Worm (Caenorhabditis elegans) whole organism, young adult: Measurements from ENCODE around the gene K03B8.8.

Experiments
- B0035.1 ChIP-seq: sonication (generic microtip); optimal IDR thresholded peaks from 2 replicates; lab custom pipeline; 2016; ENCODE audit warnings: missing genetic modification characterization, mild to moderate bottlenecking, missing compliant biosample characterization, missing genotype, missing genetic modification reagents
- B0261.1 ChIP-seq: sonication (generic microtip); optimal IDR thresholded peaks from 2 replicates; lab custom pipeline; 2016; ENCODE audit warnings: mild to moderate bottlenecking, missing genetic modification characterization, moderate library complexity, missing compliant biosample characterization
- C17E4.6 ChIP-seq: fragments of 200-800 bp; sonication (Bioruptor generic); IDR thresholded peaks from 2 replicates; pipeline ENCODE4 v1.3.6; 2022; ENCODE audit warnings: missing genetic modification reagents, missing genetic modification characterization, missing compliant biosample characterization
- F39B2.1 ChIP-seq: fragments of 200-800 bp; sonication (Bioruptor generic); IDR thresholded peaks from 2 replicates; pipeline ENCODE4 v1.3.6; 2022; ENCODE audit warnings: missing genetic modification reagents, missing genetic modification characterization, missing compliant biosample characterization
- K11D2.4 ChIP-seq: fragments of 200-800 bp; sonication (Bioruptor generic); IDR thresholded peaks from 2 replicates; pipeline ENCODE4 v1.3.6; 2022; ENCODE audit warnings: missing genetic modification reagents, missing genetic modification characterization, missing compliant biosample characterization
- K12H6.12 ChIP-seq: fragments of 200-800 bp; sonication (Bioruptor generic); optimal IDR thresholded peaks from 2 replicates; lab custom pipeline; 2018; ENCODE audit warnings: mild to moderate bottlenecking, missing genetic modification characterization, missing compliant biosample characterization
- T26A5.8 ChIP-seq: sonication (generic microtip); optimal IDR thresholded peaks from 2 replicates; lab custom pipeline; 2016; ENCODE audit warnings: missing genetic modification characterization, missing compliant biosample characterization
- Y79H2A.3 ChIP-seq: fragments of 200-800 bp; sonication (Bioruptor generic); conservative IDR thresholded peaks from 2 replicates; pipeline ENCODE4 v1.3.6; 2022; ENCODE audit warnings: missing genetic modification reagents, missing genetic modification characterization, missing compliant biosample characterization
- ZK185.1 ChIP-seq: sonication (generic microtip); optimal IDR thresholded peaks from 2 replicates; lab custom pipeline; 2016; ENCODE audit warnings: mild to moderate bottlenecking, missing genetic modification characterization, missing compliant biosample characterization; ENCODE audit not compliant: poor library complexity, severe bottlenecking
- atf-7 ChIP-seq: sonication (generic microtip); optimal IDR thresholded peaks from 2 replicates; lab custom pipeline; 2017; ENCODE audit warnings: mild to moderate bottlenecking, missing genetic modification characterization, missing compliant biosample characterization
- athp-1 ChIP-seq: sonication (generic microtip); optimal IDR thresholded peaks from 2 replicates; lab custom pipeline; 2017; ENCODE audit warnings: mild to moderate bottlenecking, missing genetic modification characterization, missing compliant biosample characterization
- attf-3 ChIP-seq: fragments of 200-800 bp; sonication (Bioruptor generic); conservative IDR thresholded peaks from 2 replicates; pipeline ENCODE4 v1.3.6; 2022; ENCODE audit warnings: missing genetic modification reagents, missing genetic modification characterization, missing compliant biosample characterization
- attf-6 ChIP-seq: fragments of 200-800 bp; sonication (Bioruptor generic); IDR thresholded peaks from 2 replicates; pipeline ENCODE4 v1.3.6; 2022; ENCODE audit warnings: missing genetic modification reagents, missing genetic modification characterization, missing compliant biosample characterization
- ceh-100 ChIP-seq: fragments of 200-800 bp; sonication (Bioruptor generic); IDR thresholded peaks from 2 replicates; pipeline ENCODE4 v1.3.6; 2022; ENCODE audit warnings: missing genetic modification reagents, missing genetic modification characterization, missing compliant biosample characterization
- ceh-40 ChIP-seq: fragments of 200-800 bp; sonication (Bioruptor generic); IDR thresholded peaks from 2 replicates; pipeline ENCODE4 v1.3.6; 2022; ENCODE audit warnings: missing genetic modification characterization, missing compliant biosample characterization
- ceh-79 ChIP-seq: sonication (generic microtip); optimal IDR thresholded peaks from 2 replicates; lab custom pipeline; 2017; ENCODE audit warnings: mild to moderate bottlenecking, missing genetic modification characterization, missing compliant biosample characterization
- ceh-91 ChIP-seq: fragments of 200-800 bp; sonication (Bioruptor generic); IDR thresholded peaks from 2 replicates; pipeline ENCODE4 v1.3.6; 2022; ENCODE audit warnings: missing genetic modification reagents, missing genetic modification characterization, missing compliant biosample characterization
- die-1 ChIP-seq: sonication (generic microtip); optimal IDR thresholded peaks from 2 replicates; lab custom pipeline; 2016; ENCODE audit warnings: missing genotype, mild to moderate bottlenecking, missing genetic modification characterization, missing compliant biosample characterization
- dpl-1 ChIP-seq: fragments of 150-350 bp; optimal IDR thresholded peaks from 2 replicates; lab custom pipeline; 2014; ENCODE audit warnings: missing biosample characterization, missing genetic modification reagents, missing genetic modification characterization
- efl-1 ChIP-seq: fragments of 150-350 bp; optimal IDR thresholded peaks from 2 replicates; lab custom pipeline; 2014; ENCODE audit warnings: missing biosample characterization, missing genetic modification reagents, missing genetic modification characterization
- egrh-3 ChIP-seq: fragments of 200-800 bp; sonication (Bioruptor generic); IDR thresholded peaks from 2 replicates; pipeline ENCODE4 v1.3.6; 2022; ENCODE audit warnings: missing genetic modification reagents, missing genetic modification characterization, missing compliant biosample characterization
- gei-17 ChIP-seq: fragments of 200-800 bp; sonication (Bioruptor generic); optimal IDR thresholded peaks from 2 replicates; lab custom pipeline; 2018; ENCODE audit warnings: mild to moderate bottlenecking, missing genetic modification characterization, missing compliant biosample characterization
- hlh-12 ChIP-seq: sonication (generic microtip); optimal IDR thresholded peaks from 2 replicates; lab custom pipeline; 2016; ENCODE audit warnings: missing genetic modification characterization, missing compliant biosample characterization
- hlh-26 ChIP-seq: fragments of 200-800 bp; sonication (Bioruptor generic); conservative IDR thresholded peaks from 2 replicates; pipeline ENCODE4 v1.3.6; 2022; ENCODE audit warnings: missing genetic modification reagents, missing genetic modification characterization, missing compliant biosample characterization
- hrde-1 ChIP-seq: sonication (generic microtip); optimal IDR thresholded peaks from 2 replicates; lab custom pipeline; 2016; ENCODE audit warnings: missing genetic modification characterization, mild to moderate bottlenecking, missing compliant biosample characterization, moderate library complexity, missing genotype, missing genetic modification reagents, borderline replicate concordance
- hsf-1 ChIP-seq: fragments of 200-800 bp; sonication (Bioruptor generic); IDR thresholded peaks from 2 replicates; pipeline ENCODE4 v1.3.6; 2022; ENCODE audit warnings: missing genetic modification reagents, missing genetic modification characterization, missing compliant biosample characterization
- lag-1 ChIP-seq: fragments of 200-800 bp; sonication (Bioruptor generic); IDR thresholded peaks from 2 replicates; pipeline ENCODE4 v1.3.6; 2022; ENCODE audit warnings: missing genetic modification reagents, missing genetic modification characterization, missing compliant biosample characterization
- lin-40 ChIP-seq: sonication (generic microtip); optimal IDR thresholded peaks from 2 replicates; lab custom pipeline; 2016; ENCODE audit warnings: missing genetic modification characterization, mild to moderate bottlenecking, missing compliant biosample characterization, missing genotype, missing genetic modification reagents
- lin-54 ChIP-seq: fragments of 200-800 bp; sonication (Bioruptor generic); optimal IDR thresholded peaks from 2 replicates; lab custom pipeline; 2018; ENCODE audit warnings: mild to moderate bottlenecking, missing genetic modification characterization, missing compliant biosample characterization
- lsl-1 ChIP-seq: fragments of 200-800 bp; sonication (Bioruptor generic); optimal IDR thresholded peaks from 2 replicates; lab custom pipeline; 2018; ENCODE audit warnings: mild to moderate bottlenecking, missing genetic modification characterization, moderate library complexity, missing compliant biosample characterization
- lsy-27 ChIP-seq: sonication (generic microtip); optimal IDR thresholded peaks from 2 replicates; lab custom pipeline; 2017; ENCODE audit warnings: missing genetic modification characterization, mild to moderate bottlenecking, missing compliant biosample characterization, antibody characterized with exemption, missing genotype, borderline replicate concordance; ENCODE audit not compliant: insufficient read depth
- madf-3 ChIP-seq: fragments of 200-800 bp; sonication (Bioruptor generic); IDR thresholded peaks from 2 replicates; pipeline ENCODE4 v1.3.6; 2022; ENCODE audit warnings: missing genetic modification reagents, missing genetic modification characterization, missing compliant biosample characterization
- madf-8 ChIP-seq: fragments of 200-800 bp; sonication (Bioruptor generic); conservative IDR thresholded peaks from 2 replicates; pipeline ENCODE4 v1.3.6; 2022; ENCODE audit warnings: missing genetic modification reagents, missing genetic modification characterization, missing compliant biosample characterization
- mcd-1 ChIP-seq: fragments of 200-800 bp; sonication (Bioruptor generic); IDR thresholded peaks from 2 replicates; pipeline ENCODE4 v1.3.6; 2022; ENCODE audit warnings: missing genetic modification reagents, missing genetic modification characterization, missing compliant biosample characterization
- mel-28 ChIP-seq: sonication (generic microtip); optimal IDR thresholded peaks from 2 replicates; lab custom pipeline; 2016; ENCODE audit warnings: borderline replicate concordance, mild to moderate bottlenecking, missing genetic modification characterization, missing compliant biosample characterization
- mxl-1 ChIP-seq: sonication (generic microtip); optimal IDR thresholded peaks from 2 replicates; lab custom pipeline; 2016; ENCODE audit warnings: missing genetic modification characterization, missing compliant biosample characterization
- nfya-2 ChIP-seq: fragments of 200-800 bp; sonication (Bioruptor generic); IDR thresholded peaks from 2 replicates; pipeline ENCODE4 v1.3.6; 2022; ENCODE audit warnings: missing genetic modification reagents, missing genetic modification characterization, missing compliant biosample characterization
- nhr-27 ChIP-seq: fragments of 200-800 bp; sonication (Bioruptor generic); optimal IDR thresholded peaks from 2 replicates; lab custom pipeline; 2018; ENCODE audit warnings: mild to moderate bottlenecking, missing genetic modification characterization, moderate library complexity, missing compliant biosample characterization
- pha-4 ChIP-seq: fragments of 150-350 bp; sonication (generic microtip); optimal IDR thresholded peaks from 2 replicates; lab custom pipeline; 2014; ENCODE audit warnings: missing biosample characterization, missing genetic modification reagents, missing genetic modification characterization
- rcor-1 ChIP-seq: fragments of 200-800 bp; sonication (Bioruptor generic); IDR thresholded peaks from 2 replicates; pipeline ENCODE4 v1.3.6; 2022; ENCODE audit warnings: missing genetic modification reagents, missing genetic modification characterization, missing compliant biosample characterization
- repo-1 ChIP-seq: sonication (generic microtip); optimal IDR thresholded peaks from 2 replicates; lab custom pipeline; 2017; ENCODE audit warnings: mild to moderate bottlenecking, missing genetic modification characterization, missing compliant biosample characterization
- sea-2 ChIP-seq: fragments of 200-800 bp; sonication (Bioruptor generic); IDR thresholded peaks from 2 replicates; pipeline ENCODE4 v1.3.6; 2022; ENCODE audit warnings: missing genetic modification characterization, missing compliant biosample characterization
- snpc-1.1 ChIP-seq: sonication (generic microtip); optimal IDR thresholded peaks from 2 replicates; lab custom pipeline; 2017; ENCODE audit warnings: missing genetic modification characterization, mild to moderate bottlenecking, missing compliant biosample characterization, antibody characterized with exemption, moderate library complexity, missing genotype, missing genetic modification reagents; ENCODE audit not compliant: insufficient read depth
- snpc-3.4 ChIP-seq: sonication (generic microtip); optimal IDR thresholded peaks from 2 replicates; lab custom pipeline; 2017; ENCODE audit warnings: missing genetic modification characterization, mild to moderate bottlenecking, missing compliant biosample characterization, antibody characterized with exemption, moderate library complexity, missing genotype, missing genetic modification reagents
- somi-1 ChIP-seq: fragments of 200-800 bp; sonication (Bioruptor generic); optimal IDR thresholded peaks from 2 replicates; lab custom pipeline; 2018; ENCODE audit warnings: mild to moderate bottlenecking, missing genetic modification characterization, missing compliant biosample characterization
- sptf-2 ChIP-seq: fragments of 200-800 bp; sonication (Bioruptor generic); optimal IDR thresholded peaks from 2 replicates; lab custom pipeline; 2018; ENCODE audit warnings: mild to moderate bottlenecking, missing genetic modification characterization, missing compliant biosample characterization
- xnd-1 ChIP-seq: sonication (generic microtip); optimal IDR thresholded peaks from 2 replicates; lab custom pipeline; 2016; ENCODE audit warnings: missing genotype, missing genetic modification reagents, missing genetic modification characterization, missing compliant biosample characterization
- ztf-25 ChIP-seq: fragments of 200-800 bp; sonication (Bioruptor generic); IDR thresholded peaks from 2 replicates; pipeline ENCODE4 v1.3.6; 2022; ENCODE audit warnings: missing genetic modification reagents, missing genetic modification characterization, missing compliant biosample characterization
- ztf-26 ChIP-seq: sonication (generic microtip); optimal IDR thresholded peaks from 2 replicates; lab custom pipeline; 2017; ENCODE audit warnings: missing genetic modification characterization, missing compliant biosample characterization

The K03B8.8 gene

DNA sequence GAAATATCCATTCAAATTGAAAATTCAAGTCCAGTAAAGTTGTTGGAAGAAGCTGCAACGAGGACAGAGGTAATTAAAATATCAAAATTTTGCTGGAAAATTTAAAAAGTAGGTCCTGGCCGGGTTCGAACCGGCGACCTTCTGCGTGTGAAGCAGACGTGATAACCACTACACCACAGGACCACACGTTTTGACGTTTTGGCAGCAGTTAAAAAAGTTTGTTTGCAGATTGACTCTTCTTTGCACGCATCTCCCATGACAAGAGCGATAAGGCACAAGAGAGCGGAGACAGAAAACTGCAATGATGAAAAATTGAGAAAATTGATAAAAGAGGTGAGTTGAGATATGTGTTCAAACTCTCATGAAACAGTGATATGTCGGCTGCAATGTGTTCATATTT lies 1.3 kb upstream of the K03B8.8 start (continued):
- TF ChIP-seq snpc-1.1 (tag; lab: Kevin White, UChicago) (peak; percentile 66), egrh-3 (GFP tag; lab: Robert Waterston, UW) (0 out of 2 replicates have a peak, but pooled peaks have one; percentile 6), athp-1 (tag; lab: Kevin White, UChicago) (peak; percentile 63), hsf-1 (no peak), nhr-27 (tag; lab: Kevin White, UChicago) (no peak), ztf-26 (no peak), hlh-26 (GFP tag; lab: Robert Waterston, UW) (no peak), attf-3 (GFP tag; lab: Robert Waterston, UW) (no peak), lsy-27 (tag; lab: Kevin White, UChicago) (peak; percentile 30), dpl-1 (GFP tag; lab: Kevin White, UChicago) (no peak), repo-1 (tag; lab: Kevin White, UChicago) (peak; percentile 65), attf-6 (GFP tag; lab: Robert Waterston, UW) (no peak), mcd-1 (GFP tag; lab: Robert Waterston, UW) (no peak; the same call in 1 of the 2 replicates), F39B2.1 (GFP tag; lab: Robert Waterston, UW) (no peak), Y79H2A.3 (GFP tag; lab: Robert Waterston, UW) (no peak), K11D2.4 (GFP tag; lab: Robert Waterston, UW) (no peak), madf-8 (GFP tag; lab: Robert Waterston, UW) (no peak), lsl-1 (GFP tag; lab: Kevin White, UChicago) (peak; percentile 32), xnd-1 (tag; lab: Kevin White, UChicago) (no peak), gei-17 (GFP tag; lab: Kevin White, UChicago) (no peak), lin-40 (tag; lab: Kevin White, UChicago) (no peak), nfya-2 (no peak), die-1 (peak; percentile 58), somi-1 (peak; percentile 21), B0035.1 (tag; lab: Kevin White, UChicago) (no peak), atf-7 (tag; lab: Kevin White, UChicago) (peak; percentile 20), lin-54 (peak; percentile 62), B0261.1 (peak; percentile 81), snpc-3.4 (tag; lab: Kevin White, UChicago) (peak; percentile 47), mxl-1 (tag; lab: Kevin White, UChicago) (no peak), C17E4.6 (GFP tag; lab: Robert Waterston, UW) (no peak), ceh-79 (no peak), mel-28 (tag; lab: Kevin White, UChicago) (no peak), lag-1 (GFP tag; lab: Robert Waterston, UW) (no peak), sptf-2 (no peak), rcor-1 (GFP tag; lab: Robert Waterston, UW) (0 out of 2 replicates have a peak, but pooled peaks have one; percentile 36), madf-3 (GFP tag; lab: Robert Waterston, UW) (no peak), efl-1 (GFP tag; lab: Kevin White, UChicago) (no peak), sea-2 (no peak), K12H6.12 (peak; percentile 15), ZK185.1 (tag; lab: Kevin White, UChicago) (peak; percentile 42), ceh-40 (no peak), pha-4 (tag; lab: Kevin White, UChicago) (no peak), ztf-25 (GFP tag; lab: Robert Waterston, UW) (0 out of 2 replicates have a peak, but pooled peaks have one; percentile 35), ceh-100 (0 out of 2 replicates have a peak, but pooled peaks have one; percentile 47), hrde-1 (tag; lab: Kevin White, UChicago) (peak; percentile 16), hlh-12 (tag; lab: Kevin White, UChicago) (no peak), T26A5.8 (tag; lab: Kevin White, UChicago) (no peak), ceh-91 (GFP tag; lab: Robert Waterston, UW) (no peak)
